Fruit fly (Drosophila melanogaster) whole organism: ENCODE data around the gene cort.

Experiments used
- pan ChIP-seq: fragments of >200 bp; optimal IDR thresholded peaks from 2 replicates; lab custom pipeline; 2017
- usp ChIP-seq: fragments of >200 bp; optimal IDR thresholded peaks from 2 replicates; lab custom pipeline; 2017; ENCODE audit warnings: missing biosample characterization, missing genetic modification characterization, mixed read lengths

dm6 chr2L:6683992-6684882 is 7.8 kb upstream of the cort start, which contains the start of gene Nhe3:
- TF ChIP-seq pan (lab: Kevin White, UChicago) = no peak
- TF ChIP-seq usp (GFP tag; lab: Kevin White, UChicago) = no peak
